Fruit fly (Drosophila melanogaster) whole organism, embryonic: ENCODE measurements around the gene Lcp65Aa.

Source experiments
- B-H1 ChIP-seq: fragments of 200-800 bp; sonication (Bioruptor generic); IDR thresholded peaks from 3 replicates; pipeline ENCODE4 v1.3.6; 2022; ENCODE audit warnings: missing biosample characterization, missing genetic modification characterization
- C15 ChIP-seq: fragments of 200-800 bp; sonication (Bioruptor generic); IDR thresholded peaks from 3 replicates; pipeline ENCODE4 v1.3.6; 2022; ENCODE audit warnings: missing biosample characterization, missing genetic modification characterization
- CG10366 ChIP-seq: fragments of 200-800 bp; sonication (Bioruptor generic); IDR thresholded peaks from 2 replicates; pipeline ENCODE4 v1.3.6; 2022; ENCODE audit warnings: missing biosample characterization, missing genetic modification characterization
- CG11456 ChIP-seq: fragments of 200-800 bp; sonication (Bioruptor generic); IDR thresholded peaks from 3 replicates; pipeline ENCODE4 v1.3.6; 2022; ENCODE audit warnings: missing biosample characterization, missing genetic modification characterization
- CG12236 ChIP-seq: fragments of 200-800 bp; sonication (Bioruptor generic); optimal IDR thresholded peaks from 2 replicates; lab custom pipeline; 2016; ENCODE audit warnings: missing biosample characterization, missing genetic modification characterization
- CG14667 ChIP-seq: fragments of 200-800 bp; sonication (Bioruptor generic); IDR thresholded peaks from 2 replicates; pipeline ENCODE4 v1.3.6; 2022; ENCODE audit warnings: missing biosample characterization, missing genetic modification characterization
- CG15073 ChIP-seq: fragments of 200-800 bp; sonication (Bioruptor generic); optimal IDR thresholded peaks from 2 replicates; lab custom pipeline; 2016; ENCODE audit warnings: missing biosample characterization, missing genetic modification characterization
- CG18764 ChIP-seq: fragments of 200-800 bp; sonication (Bioruptor generic); optimal IDR thresholded peaks from 3 replicates; lab custom pipeline; 2016; ENCODE audit warnings: missing biosample characterization, missing genetic modification characterization
- CG31441 ChIP-seq: fragments of 200-800 bp; sonication (Bioruptor generic); IDR thresholded peaks from 2 replicates; pipeline ENCODE4 v1.3.6; 2022; ENCODE audit warnings: missing biosample characterization, missing genetic modification characterization
- CG32532 ChIP-seq: fragments of 200-800 bp; sonication (Bioruptor generic); IDR thresholded peaks from 2 replicates; pipeline ENCODE4 v1.3.6; 2022; ENCODE audit warnings: missing biosample characterization, missing genetic modification characterization
- CG3726 ChIP-seq: fragments of 200-800 bp; sonication (Bioruptor generic); IDR thresholded peaks from 3 replicates; pipeline ENCODE4, ENCODE4 v1.3.6; 2022; ENCODE audit warnings: missing biosample characterization, missing genetic modification characterization
- CG3847 ChIP-seq: fragments of 200-800 bp; sonication (Bioruptor generic); IDR thresholded peaks from 2 replicates; pipeline ENCODE4 v1.3.6; 2022; ENCODE audit warnings: missing biosample characterization, missing genetic modification characterization
- CG43689 ChIP-seq: fragments of 200-800 bp; sonication (Bioruptor generic); IDR thresholded peaks from 2 replicates; pipeline ENCODE4 v1.3.6; 2022; ENCODE audit warnings: missing biosample characterization, missing genetic modification characterization
- Chrac-16 ChIP-seq: fragments of 200-800 bp; sonication (Bioruptor generic); optimal IDR thresholded peaks from 3 replicates; lab custom pipeline; 2016; ENCODE audit warnings: missing biosample characterization, missing genetic modification characterization
- CrebB ChIP-seq: fragments of 200-800 bp; sonication (Bioruptor generic); optimal IDR thresholded peaks from 3 replicates; lab custom pipeline; 2018; ENCODE audit warnings: missing biosample characterization, mild to moderate bottlenecking, missing genetic modification characterization
- Drgx ChIP-seq: fragments of 200-800 bp; sonication (Bioruptor generic); IDR thresholded peaks from 2 replicates; pipeline ENCODE4 v1.3.6; 2022; ENCODE audit warnings: missing biosample characterization, missing genetic modification characterization
- Hey ChIP-seq: fragments of 200-800 bp; sonication (Bioruptor generic); optimal IDR thresholded peaks from 3 replicates; lab custom pipeline; 2018; ENCODE audit warnings: missing biosample characterization, mild to moderate bottlenecking, missing genetic modification characterization
- HmgD ChIP-seq: fragments of 200-800 bp; sonication (Bioruptor generic); optimal IDR thresholded peaks from 3 replicates; lab custom pipeline; 2016; ENCODE audit warnings: missing biosample characterization, missing genetic modification characterization
- Hmr ChIP-seq: fragments of 200-800 bp; sonication (Bioruptor generic); optimal IDR thresholded peaks from 3 replicates; lab custom pipeline; 2017; ENCODE audit warnings: mild to moderate bottlenecking, missing biosample characterization, missing genetic modification reagents, missing genetic modification characterization
- Lhr ChIP-seq: fragments of 200-800 bp; sonication (Bioruptor generic); optimal IDR thresholded peaks from 3 replicates; lab custom pipeline; 2017; ENCODE audit warnings: mild to moderate bottlenecking, missing biosample characterization, missing genetic modification reagents, missing genetic modification characterization
- MTF-1 ChIP-seq: fragments of 200-800 bp; sonication (Bioruptor generic); optimal IDR thresholded peaks from 2 replicates; lab custom pipeline; 2018; ENCODE audit warnings: missing biosample characterization, mild to moderate bottlenecking, missing genetic modification characterization, borderline replicate concordance
- NC2α ChIP-seq: fragments of 200-800 bp; sonication (Bioruptor generic); optimal IDR thresholded peaks from 2 replicates; lab custom pipeline; 2016; ENCODE audit warnings: missing biosample characterization, missing genetic modification characterization
- Opbp ChIP-seq: fragments of 200-800 bp; sonication (Bioruptor generic); IDR thresholded peaks from 3 replicates; pipeline ENCODE4 v1.3.6; 2022; ENCODE audit warnings: missing biosample characterization, missing genetic modification characterization; ENCODE audit not compliant: partially characterized antibody
- PHDP ChIP-seq: fragments of 200-800 bp; sonication (Bioruptor generic); optimal IDR thresholded peaks from 3 replicates; lab custom pipeline; 2018; ENCODE audit warnings: missing biosample characterization, mild to moderate bottlenecking, missing genetic modification characterization, moderate library complexity
- Side ChIP-seq: fragments of 200-800 bp; sonication (Bioruptor generic); optimal IDR thresholded peaks from 2 replicates; lab custom pipeline; 2016; ENCODE audit warnings: missing biosample characterization, missing genetic modification characterization
- Trl ChIP-seq, 3 experiments: fragments of >200 bp in 2 of 3; fragments of 200-800 bp in 1 of 3; sonication (Bioruptor generic) in 1 of 3; optimal IDR thresholded peaks; 2 replicates in 1 of 3; 3 replicates in 2 of 3; lab custom pipeline; 2016 to 2017; ENCODE audit warnings: missing biosample characterization in 1 of 3, missing genetic modification characterization in 1 of 3
- Usf ChIP-seq: fragments of 200-800 bp; sonication (Bioruptor generic); optimal IDR thresholded peaks from 2 replicates; lab custom pipeline; 2017; ENCODE audit warnings: missing genotype, missing biosample characterization, missing genetic modification characterization
- YL-1 ChIP-seq: fragments of 200-800 bp; sonication (Bioruptor generic); optimal IDR thresholded peaks from 3 replicates; lab custom pipeline; 2017; ENCODE audit warnings: missing biosample characterization, mild to moderate bottlenecking, missing genetic modification characterization
- az2 ChIP-seq: fragments of 200-800 bp; sonication (Bioruptor generic); optimal IDR thresholded peaks from 3 replicates; lab custom pipeline; 2016; ENCODE audit warnings: missing biosample characterization, missing genetic modification characterization
- chm ChIP-seq: fragments of 200-800 bp; sonication (Bioruptor generic); IDR thresholded peaks from 2 replicates; pipeline ENCODE4 v1.3.6; 2022; ENCODE audit warnings: missing biosample characterization, missing genetic modification characterization
- cwo ChIP-seq: fragments of 200-800 bp; sonication (Bioruptor generic); optimal IDR thresholded peaks from 3 replicates; lab custom pipeline; 2017; ENCODE audit warnings: missing biosample characterization, missing genetic modification characterization, mild to moderate bottlenecking, moderate library complexity, missing genetic modification reagents
- danr ChIP-seq: fragments of 200-800 bp; sonication (Bioruptor generic); IDR thresholded peaks from 2 replicates; pipeline ENCODE4 v1.3.6; 2022; ENCODE audit warnings: missing biosample characterization, missing genetic modification characterization
- disco-r ChIP-seq: fragments of 200-800 bp; sonication (Bioruptor generic); optimal IDR thresholded peaks from 2 replicates; lab custom pipeline; 2016; ENCODE audit warnings: missing biosample characterization, missing genetic modification characterization
- dm ChIP-seq: fragments of 200-800 bp; sonication (Bioruptor generic); optimal IDR thresholded peaks from 3 replicates; lab custom pipeline; 2016; ENCODE audit warnings: missing biosample characterization, missing genetic modification characterization
- dmrt99B ChIP-seq: fragments of 200-800 bp; sonication (Bioruptor generic); optimal IDR thresholded peaks from 2 replicates; lab custom pipeline; 2018; ENCODE audit warnings: missing biosample characterization, mild to moderate bottlenecking, missing genetic modification characterization, moderate library complexity
- dpn ChIP-seq, 2 experiments: fragments of 200-800 bp; sonication (Bioruptor generic); optimal IDR thresholded peaks; 3 replicates each; lab custom pipeline; 2016; ENCODE audit warnings: missing biosample characterization in 2 of 2, missing genetic modification characterization in 2 of 2
- gce ChIP-seq: fragments of 200-800 bp; sonication (Bioruptor generic); IDR thresholded peaks from 3 replicates; pipeline ENCODE4 v1.3.6; 2022; ENCODE audit warnings: missing biosample characterization, missing genetic modification characterization
- gem ChIP-seq: fragments of 200-800 bp; sonication (Bioruptor generic); optimal IDR thresholded peaks from 2 replicates; lab custom pipeline; 2019; ENCODE audit warnings: missing biosample characterization, mild to moderate bottlenecking, missing genetic modification characterization, moderate library complexity
- gro ChIP-seq: fragments of 200-800 bp; sonication (Bioruptor generic); optimal IDR thresholded peaks from 2 replicates; lab custom pipeline; 2016; ENCODE audit warnings: missing biosample characterization, missing genetic modification characterization
- kay ChIP-seq: fragments of 200-800 bp; sonication (Bioruptor generic); optimal IDR thresholded peaks from 2 replicates; lab custom pipeline; 2016; ENCODE audit warnings: missing biosample characterization, missing genetic modification characterization
- odd ChIP-seq: fragments of 200-800 bp; sonication (Bioruptor generic); optimal IDR thresholded peaks from 2 replicates; lab custom pipeline; 2017; ENCODE audit warnings: missing biosample characterization, mild to moderate bottlenecking, missing genetic modification characterization
- otp ChIP-seq: fragments of 200-800 bp; sonication (Bioruptor generic); IDR thresholded peaks from 3 replicates; pipeline ENCODE4, ENCODE4 v1.3.6; 2022; ENCODE audit warnings: missing biosample characterization, missing genetic modification characterization
- prd ChIP-seq, 3 experiments: fragments of >200 bp in 2 of 3; fragments of 200-800 bp in 1 of 3; sonication (Bioruptor generic) in 1 of 3; optimal IDR thresholded peaks in 2 of 3; IDR thresholded peaks in 1 of 3; 2 replicates in 2 of 3; 3 replicates in 1 of 3; pipeline versions ENCODE4 v1.3.6 to Lab custom; 2017 to 2022; ENCODE audit warnings: missing biosample characterization in 1 of 3, missing genetic modification characterization in 1 of 3
- ro ChIP-seq: fragments of 200-800 bp; sonication (Bioruptor generic); IDR thresholded peaks from 2 replicates; pipeline ENCODE4 v1.3.6; 2022; ENCODE audit warnings: missing biosample characterization, missing genetic modification characterization
- sens ChIP-seq: fragments of 200-800 bp; sonication (Bioruptor generic); peaks from one replicate; lab custom pipeline; 2016; ENCODE audit warnings: missing biosample characterization, missing genetic modification characterization
- sim ChIP-seq: fragments of 200-800 bp; sonication (Bioruptor generic); IDR thresholded peaks from 2 replicates; pipeline ENCODE4 v1.3.6; 2022; ENCODE audit warnings: missing biosample characterization, missing genetic modification characterization
- sob ChIP-seq: fragments of 200-800 bp; sonication (Bioruptor generic); IDR thresholded peaks from 2 replicates; pipeline ENCODE4 v1.3.6; 2022; ENCODE audit warnings: missing biosample characterization, missing genetic modification characterization
- unc-4 ChIP-seq: fragments of 200-800 bp; sonication (Bioruptor generic); IDR thresholded peaks from 2 replicates; pipeline ENCODE4 v1.3.6; 2022; ENCODE audit warnings: missing biosample characterization, missing genetic modification characterization; ENCODE audit not compliant: partially characterized antibody
- zen2 ChIP-seq: fragments of 200-800 bp; sonication (Bioruptor generic); IDR thresholded peaks from 3 replicates; pipeline ENCODE4 v1.3.6; 2022; ENCODE audit warnings: missing biosample characterization, missing genetic modification characterization; ENCODE audit not compliant: partially characterized antibody

Gene Lcp65Aa

dm6 chr3L:6124616-6125408, 26.3 kb upstream of the Lcp65Aa start (continued):
- TF ChIP-seq CG15073 (GFP tag; lab: Kevin White, UChicago): no peak
- no peak for TF ChIP-seq ro (GFP tag; lab: Robert Waterston, UW)
- TF ChIP-seq B-H1 (GFP tag; lab: Robert Waterston, UW): peak; percentile 70; the same call in 2 of the 3 replicates
- no peak for TF ChIP-seq kay (GFP tag; lab: Kevin White, UChicago)
- 0 out of 3 replicates have a peak, but pooled peaks have one; percentile 43 for TF ChIP-seq CG3726
- peak; percentile 81 for TF ChIP-seq C15
- TF ChIP-seq CG18764 (GFP tag; lab: Kevin White, UChicago): peak; percentile 67
- peak; percentile 92 for TF ChIP-seq Side (GFP tag; lab: Kevin White, UChicago)
- peak in 1 of 2 experiments; percentile 5 for TF ChIP-seq prd (optimal IDR thresholded peaks at IDR 0.05; lab: Kevin White, UChicago)
- no peak for TF ChIP-seq prd (GFP tag; IDR thresholded peaks at IDR 0.05; lab: Robert Waterston, UW)
- no peak for TF ChIP-seq Drgx
- no peak for TF ChIP-seq Opbp (GFP tag; lab: Robert Waterston, UW)
- peak; percentile 65 for TF ChIP-seq disco-r
- TF ChIP-seq danr (GFP tag; lab: Robert Waterston, UW): peak; percentile 41; the same call in 1 of the 2 replicates
- peak; percentile 80 for TF ChIP-seq CG31441 (GFP tag; lab: Robert Waterston, UW)
- peak; percentile 94 for TF ChIP-seq gce (GFP tag; lab: Robert Waterston, UW)
- TF ChIP-seq Hey: peak; percentile 43
- peak; percentile 87 for TF ChIP-seq sob (GFP tag; lab: Robert Waterston, UW)
- TF ChIP-seq CG10366 (GFP tag; lab: Robert Waterston, UW): peak; percentile 72
- peak; percentile 25 for TF ChIP-seq cwo (GFP tag; lab: Kevin White, UChicago)
- TF ChIP-seq CG43689: peak; percentile 71
- peak; percentile 38 to 91 for TF ChIP-seq dpn (GFP tag; optimal IDR thresholded peaks at IDR 0.05; lab: Kevin White, UChicago)
- TF ChIP-seq YL-1: peak; percentile 25
- peak; percentile 94 for TF ChIP-seq chm (GFP tag; lab: Robert Waterston, UW)
- TF ChIP-seq Chrac-16: no peak
- peak; percentile 86 for TF ChIP-seq Hmr
- peak; percentile 67 for TF ChIP-seq CG3847
- TF ChIP-seq NC2α (GFP tag; lab: Kevin White, UChicago): peak; percentile 23
- TF ChIP-seq CG11456 (GFP tag; lab: Robert Waterston, UW): peak; percentile 91; the same call in 2 of the 3 replicates
- peak; percentile 92 for TF ChIP-seq otp
- TF ChIP-seq Usf: peak; percentile 6
- no peak for TF ChIP-seq CG14667 (GFP tag; lab: Robert Waterston, UW)
- no peak for TF ChIP-seq gro (GFP tag; lab: Kevin White, UChicago)
- peak; percentile 32 for TF ChIP-seq az2 (GFP tag; lab: Kevin White, UChicago)
- TF ChIP-seq Trl (optimal IDR thresholded peaks at IDR 0.05; lab: Kevin White, UChicago): no peak
- TF ChIP-seq Trl (GFP tag; optimal IDR thresholded peaks at IDR 0.05; lab: Kevin White, UChicago): peak; percentile 71
- TF ChIP-seq CG12236 (GFP tag; lab: Kevin White, UChicago): peak; percentile 34
- TF ChIP-seq dm (GFP tag; lab: Kevin White, UChicago): peak; percentile 5
- no peak for TF ChIP-seq HmgD (GFP tag; lab: Kevin White, UChicago)
- peak; percentile 94 for TF ChIP-seq MTF-1 (GFP tag; lab: Kevin White, UChicago)
- TF ChIP-seq unc-4 (GFP tag; lab: Robert Waterston, UW): no peak
- TF ChIP-seq odd (GFP tag; lab: Kevin White, UChicago): peak; percentile 75
- TF ChIP-seq CrebB (tag; lab: Kevin White, UChicago): peak; percentile 65
- TF ChIP-seq sim: peak; percentile 82
- peak; percentile 55 for TF ChIP-seq dmrt99B
- peak; percentile 73 for TF ChIP-seq PHDP (tag; lab: Kevin White, UChicago)
- TF ChIP-seq zen2 (GFP tag; lab: Robert Waterston, UW): no peak
- peak; percentile 86 for TF ChIP-seq CG32532 (GFP tag; lab: Robert Waterston, UW)
- TF ChIP-seq gem (tag; lab: Kevin White, UChicago): peak; percentile 42
- TF ChIP-seq sens (GFP tag; lab: Kevin White, UChicago): peak; percentile 98
- TF ChIP-seq Lhr: peak; percentile 68
